Worm (Caenorhabditis elegans) whole organism, L3 larva: Measurements from ENCODE around the gene cwp-4.

Experiments
- R02D3.7 ChIP-seq: fragments of 150-350 bp; optimal IDR thresholded peaks from 2 replicates; lab custom pipeline; 2014; ENCODE audit warnings: missing biosample characterization, missing genetic modification characterization
- ZK546.5 ChIP-seq: sonication (generic microtip); optimal IDR thresholded peaks from 2 replicates; lab custom pipeline; 2017; ENCODE audit warnings: missing biosample characterization, missing genetic modification characterization
- aly-2 ChIP-seq: fragments of 150-350 bp; optimal IDR thresholded peaks from 2 replicates; lab custom pipeline; 2014; ENCODE audit warnings: missing biosample characterization, missing genetic modification characterization
- ama-1 ChIP-seq: fragments of 150-350 bp; optimal IDR thresholded peaks from 2 replicates; lab custom pipeline; 2018
- ceh-16 ChIP-seq: sonication (generic microtip); optimal IDR thresholded peaks from 2 replicates; lab custom pipeline; 2017; ENCODE audit warnings: missing biosample characterization, missing genetic modification characterization
- ceh-28 ChIP-seq: fragments of 150-350 bp; optimal IDR thresholded peaks from 2 replicates; lab custom pipeline; 2014; ENCODE audit warnings: missing biosample characterization, missing genetic modification reagents, missing genetic modification characterization
- ceh-82 ChIP-seq: fragments of 150-350 bp; optimal IDR thresholded peaks from 2 replicates; lab custom pipeline; 2014; ENCODE audit warnings: missing biosample characterization, missing genetic modification characterization
- ceh-9 ChIP-seq: sonication (generic microtip); optimal IDR thresholded peaks from 2 replicates; lab custom pipeline; 2018; ENCODE audit warnings: missing biosample characterization, missing genetic modification characterization
- daf-12 ChIP-seq: fragments of 150-350 bp; optimal IDR thresholded peaks from 2 replicates; lab custom pipeline; 2014; ENCODE audit warnings: missing biosample characterization, missing genetic modification reagents, missing genetic modification characterization
- egl-27 ChIP-seq: sonication (generic microtip); optimal IDR thresholded peaks from 4 replicates; lab custom pipeline; 2017; ENCODE audit warnings: missing biosample characterization, missing genetic modification reagents, missing genetic modification characterization
- elt-1 ChIP-seq: fragments of 150-350 bp; optimal IDR thresholded peaks from 2 replicates; lab custom pipeline; 2014; ENCODE audit warnings: missing biosample characterization, missing genetic modification characterization
- elt-2 ChIP-seq: sonication (generic microtip); optimal IDR thresholded peaks from 2 replicates; lab custom pipeline; 2016; ENCODE audit warnings: missing genetic modification reagents, mild to moderate bottlenecking, missing genetic modification characterization, missing compliant biosample characterization
- elt-3 ChIP-seq, 3 experiments: fragments of 150-350 bp in 1 of 3; sonication (generic microtip) in 2 of 3; optimal IDR thresholded peaks; 2 replicates in 2 of 3; 4 replicates in 1 of 3; lab custom pipeline; 2014 to 2017; ENCODE audit warnings: missing biosample characterization in 3 of 3, missing genetic modification characterization in 3 of 3
- eor-1 ChIP-seq, 2 experiments: fragments of 150-350 bp; optimal IDR thresholded peaks; 2 replicates each; lab custom pipeline; 2014 to 2018; ENCODE audit warnings: missing biosample characterization in 2 of 2, missing genetic modification characterization in 2 of 2
- fkh-10 ChIP-seq: sonication (generic microtip); optimal IDR thresholded peaks from 2 replicates; lab custom pipeline; 2017; ENCODE audit warnings: missing biosample characterization, missing genetic modification reagents, missing genetic modification characterization
- fkh-2 ChIP-seq: fragments of 150-350 bp; optimal IDR thresholded peaks from 2 replicates; lab custom pipeline; 2014; ENCODE audit warnings: missing biosample characterization, missing genetic modification reagents, missing genetic modification characterization
- fos-1 ChIP-seq: fragments of 150-350 bp; optimal IDR thresholded peaks from 2 replicates; lab custom pipeline; 2014; ENCODE audit warnings: missing biosample characterization, missing genetic modification characterization
- hmg-11 ChIP-seq: sonication (generic microtip); optimal IDR thresholded peaks from 2 replicates; lab custom pipeline; 2016; ENCODE audit warnings: missing genetic modification characterization, missing compliant biosample characterization
- jun-1 ChIP-seq: fragments of 150-350 bp; optimal IDR thresholded peaks from 2 replicates; lab custom pipeline; 2014; ENCODE audit warnings: missing biosample characterization, missing genetic modification reagents, missing genetic modification characterization
- lin-15B ChIP-seq: fragments of 150-350 bp; optimal IDR thresholded peaks from 2 replicates; lab custom pipeline; 2014; ENCODE audit warnings: missing biosample characterization, missing genetic modification characterization
- lin-39 ChIP-seq: fragments of 150-350 bp; optimal IDR thresholded peaks from 2 replicates; lab custom pipeline; 2018; ENCODE audit warnings: missing biosample characterization, missing genetic modification reagents, missing genetic modification characterization
- lsy-12 ChIP-seq: sonication (generic microtip); optimal IDR thresholded peaks from 2 replicates; lab custom pipeline; 2016; ENCODE audit warnings: mild to moderate bottlenecking, missing genetic modification characterization, missing compliant biosample characterization
- mdl-1 ChIP-seq: fragments of 150-350 bp; optimal IDR thresholded peaks from 2 replicates; lab custom pipeline; 2014; ENCODE audit warnings: missing biosample characterization, missing genetic modification characterization
- mml-1 ChIP-seq: fragments of 150-350 bp; sonication (generic microtip); optimal IDR thresholded peaks from 3 replicates; lab custom pipeline; 2014; ENCODE audit warnings: missing biosample characterization, missing genetic modification characterization
- nfya-1 ChIP-seq: sonication (generic microtip); optimal IDR thresholded peaks from 2 replicates; lab custom pipeline; 2017; ENCODE audit warnings: missing genetic modification characterization, mild to moderate bottlenecking, missing compliant biosample characterization, antibody characterized with exemption, moderate library complexity; ENCODE audit not compliant: insufficient read depth
- nhr-11 ChIP-seq: fragments of 150-350 bp; optimal IDR thresholded peaks from 2 replicates; lab custom pipeline; 2014; ENCODE audit warnings: missing biosample characterization, missing genetic modification characterization
- nhr-12 ChIP-seq: fragments of 150-350 bp; optimal IDR thresholded peaks from 2 replicates; lab custom pipeline; 2014; ENCODE audit warnings: missing biosample characterization, missing genetic modification characterization
- nhr-23 ChIP-seq: fragments of 150-350 bp; optimal IDR thresholded peaks from 2 replicates; lab custom pipeline; 2014; ENCODE audit warnings: missing biosample characterization, missing genetic modification reagents, missing genetic modification characterization
- nhr-237 ChIP-seq: fragments of 150-350 bp; optimal IDR thresholded peaks from 2 replicates; lab custom pipeline; 2014; ENCODE audit warnings: missing biosample characterization, missing genetic modification characterization
- nhr-25 ChIP-seq: sonication (generic microtip); optimal IDR thresholded peaks from 2 replicates; lab custom pipeline; 2017; ENCODE audit warnings: missing biosample characterization, missing genetic modification characterization
- nhr-28 ChIP-seq: fragments of 150-350 bp; optimal IDR thresholded peaks from 2 replicates; lab custom pipeline; 2014; ENCODE audit warnings: missing biosample characterization, missing genetic modification characterization
- nhr-43 ChIP-seq: sonication (generic microtip); optimal IDR thresholded peaks from 2 replicates; lab custom pipeline; 2016; ENCODE audit warnings: mild to moderate bottlenecking, missing genetic modification characterization, missing compliant biosample characterization; ENCODE audit not compliant: poor library complexity, severe bottlenecking
- nhr-67 ChIP-seq: fragments of 150-350 bp; optimal IDR thresholded peaks from 2 replicates; lab custom pipeline; 2014; ENCODE audit warnings: missing biosample characterization, missing genetic modification characterization
- nhr-76 ChIP-seq: fragments of 150-350 bp; sonication (generic microtip); optimal IDR thresholded peaks from 5 replicates; lab custom pipeline; 2014; ENCODE audit warnings: missing biosample characterization, missing genetic modification characterization
- nhr-77 ChIP-seq: fragments of 150-350 bp; optimal IDR thresholded peaks from 2 replicates; lab custom pipeline; 2014; ENCODE audit warnings: missing biosample characterization, missing genetic modification characterization
- pha-4 ChIP-seq: fragments of 150-350 bp; optimal IDR thresholded peaks from 2 replicates; lab custom pipeline; 2014; ENCODE audit warnings: missing biosample characterization, missing genetic modification reagents, missing genetic modification characterization
- pqm-1 ChIP-seq: fragments of 150-350 bp; optimal IDR thresholded peaks from 2 replicates; lab custom pipeline; 2017; ENCODE audit warnings: missing biosample characterization, missing genetic modification characterization, inconsistent platforms
- sea-2 ChIP-seq: fragments of 150-350 bp; sonication (generic microtip); optimal IDR thresholded peaks from 4 replicates; lab custom pipeline; 2014; ENCODE audit warnings: missing biosample characterization, missing genetic modification reagents, missing genetic modification characterization
- skn-1 ChIP-seq: fragments of 150-350 bp; optimal IDR thresholded peaks from 2 replicates; lab custom pipeline; 2014; ENCODE audit warnings: missing biosample characterization, missing genetic modification characterization
- snpc-4 ChIP-seq: fragments of 150-350 bp; optimal IDR thresholded peaks from 2 replicates; lab custom pipeline; 2014; ENCODE audit warnings: missing biosample characterization, missing genetic modification characterization
- unc-39 ChIP-seq: sonication (generic microtip); optimal IDR thresholded peaks from 4 replicates; lab custom pipeline; 2017; ENCODE audit warnings: missing biosample characterization, missing genetic modification characterization
- unc-62 ChIP-seq: fragments of 150-350 bp; sonication (generic microtip); optimal IDR thresholded peaks from 4 replicates; lab custom pipeline; 2014; ENCODE audit warnings: missing biosample characterization, missing genetic modification reagents, missing genetic modification characterization
- zag-1 ChIP-seq: fragments of 150-350 bp; optimal IDR thresholded peaks from 2 replicates; lab custom pipeline; 2014; ENCODE audit warnings: missing biosample characterization, missing genetic modification characterization
- ztf-4 ChIP-seq: fragments of 150-350 bp; optimal IDR thresholded peaks from 2 replicates; lab custom pipeline; 2014; ENCODE audit warnings: missing biosample characterization, missing genetic modification characterization

The cwp-4 gene

DNA sequence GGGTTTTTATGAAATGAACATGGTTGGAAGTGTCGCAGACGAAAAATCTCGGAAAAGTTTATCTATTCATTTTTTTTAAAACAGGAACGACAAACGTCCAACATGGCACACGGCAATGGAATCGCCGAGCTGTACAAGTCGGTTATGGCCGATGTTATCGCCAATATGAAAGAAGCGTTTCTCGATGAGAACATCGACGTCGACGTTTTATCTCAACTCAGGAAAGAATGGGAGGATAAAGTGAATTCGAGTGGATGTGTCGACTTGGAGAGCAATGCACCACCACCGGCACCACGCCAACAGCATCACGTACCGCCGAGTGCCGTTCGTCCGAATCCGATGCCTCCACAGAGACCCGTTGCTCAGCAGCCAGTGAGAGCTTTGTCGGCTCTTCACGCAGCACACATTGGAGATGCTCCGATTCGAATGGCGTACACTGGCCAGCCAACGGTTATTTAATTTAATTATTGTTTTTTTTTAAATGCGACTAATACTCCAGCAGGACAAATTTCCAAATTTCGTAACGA lies 3.3 kb upstream of the cwp-4 start:
- TF ChIP-seq ceh-16 (tag; lab: Kevin White, UChicago), result no peak
- TF ChIP-seq lin-39 (tag; lab: Kevin White, UChicago), result no peak
- TF ChIP-seq snpc-4 (tag; lab: Kevin White, UChicago), result no peak
- TF ChIP-seq zag-1 (tag; lab: Kevin White, UChicago), result no peak
- TF ChIP-seq mml-1 (tag; lab: Kevin White, UChicago), result no peak
- TF ChIP-seq daf-12 (tag; lab: Kevin White, UChicago), result no peak
- TF ChIP-seq ZK546.5 (tag; lab: Kevin White, UChicago), result no peak
- TF ChIP-seq fkh-10, result no peak
- TF ChIP-seq R02D3.7 (tag; lab: Kevin White, UChicago), result no peak
- TF ChIP-seq pha-4 (tag; lab: Kevin White, UChicago), result no peak
- TF ChIP-seq lsy-12 (tag; lab: Kevin White, UChicago), result no peak
- TF ChIP-seq nhr-76 (tag; lab: Kevin White, UChicago), result no peak
- TF ChIP-seq elt-2 (tag; lab: Kevin White, UChicago), result no peak
- no peak for TF ChIP-seq nhr-28 (tag; lab: Kevin White, UChicago)
- TF ChIP-seq elt-3 (tag; optimal IDR thresholded peaks at IDR 0.05; lab: Kevin White, UChicago), result no peak
- TF ChIP-seq nhr-67 (tag; lab: Kevin White, UChicago), result no peak

DNA sequence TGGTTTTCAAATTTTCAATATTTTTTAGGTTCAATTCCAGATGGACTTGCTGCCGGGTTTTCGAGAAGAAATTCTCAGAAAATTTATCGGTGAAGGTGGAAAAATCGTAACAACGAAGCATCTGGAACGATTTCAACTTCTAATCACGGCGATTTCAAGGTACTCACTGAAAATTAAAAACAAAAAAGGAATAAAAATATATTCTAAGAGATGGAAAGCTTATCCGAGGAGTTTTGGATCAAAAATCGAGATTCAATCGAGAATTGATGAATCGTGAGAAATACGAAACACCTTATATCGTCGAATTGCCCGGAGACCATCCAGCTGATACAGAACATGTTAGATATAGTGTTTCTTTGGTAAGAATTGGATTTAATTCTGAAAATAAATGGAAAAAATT lies 1.2 kb upstream of the cwp-4 start, which contains the start of gene K11D12.12:
K11D12.12 (plus strand) TSS at position 29 of the 400 bp plus-strand sequence.
- no peak for TF ChIP-seq jun-1 (tag; lab: Kevin White, UChicago)
- no peak for TF ChIP-seq ceh-9 (tag; lab: Kevin White, UChicago)
- no peak for TF ChIP-seq snpc-4 (tag; lab: Kevin White, UChicago)
- TF ChIP-seq fkh-10, result no peak
- TF ChIP-seq unc-62 (GFP tag; lab: Kevin White, UChicago), result no peak
- no peak for TF ChIP-seq nfya-1
- no peak for TF ChIP-seq hmg-11 (tag; lab: Kevin White, UChicago)
- TF ChIP-seq nhr-76 (tag; lab: Kevin White, UChicago), result no peak
- TF ChIP-seq sea-2, result no peak
- TF ChIP-seq egl-27 (tag; lab: Kevin White, UChicago), result no peak
- no peak for TF ChIP-seq aly-2 (tag; lab: Kevin White, UChicago)
- no peak for TF ChIP-seq eor-1 (tag; optimal IDR thresholded peaks at IDR 0.05; lab: Kevin White, UChicago)
- no peak for TF ChIP-seq elt-3 (tag; optimal IDR thresholded peaks at IDR 0.05; lab: Kevin White, UChicago)
- TF ChIP-seq nhr-12, result no peak

ce11 chrV:5064761-5065421 lies 11.5 kb downstream of the cwp-4 start, which contains the start of gene mlk-1:
Gene mlk-1 (minus strand): TSS chrV:5064811.
- no peak for TF ChIP-seq ceh-82 (tag; lab: Kevin White, UChicago)
- TF ChIP-seq nhr-67 (tag; lab: Kevin White, UChicago), result no peak
- peak; percentile 89 for TF ChIP-seq fkh-10
- peak; percentile 48 for TF ChIP-seq nhr-23
- TF ChIP-seq ceh-28 (tag; lab: Kevin White, UChicago), result peak; percentile 37
- TF ChIP-seq nhr-237 (tag; lab: Kevin White, UChicago), result no peak
- TF ChIP-seq egl-27 (tag; lab: Kevin White, UChicago), result peak; percentile 83
- peak; percentile 25 for TF ChIP-seq snpc-4 (tag; lab: Kevin White, UChicago)
- TF ChIP-seq pha-4 (tag; lab: Kevin White, UChicago), result peak; percentile 69
- TF ChIP-seq ztf-4 (tag; lab: Kevin White, UChicago), result no peak
- no peak for TF ChIP-seq ceh-9 (tag; lab: Kevin White, UChicago)
- TF ChIP-seq elt-2 (tag; lab: Kevin White, UChicago), result peak; percentile 54
- peak; percentile 5 for TF ChIP-seq lsy-12 (tag; lab: Kevin White, UChicago)
- peak; percentile 16 for TF ChIP-seq pqm-1 (tag; lab: Kevin White, UChicago)
- TF ChIP-seq nhr-25 (tag; lab: Kevin White, UChicago), result peak; percentile 39
- no peak for TF ChIP-seq elt-1
- TF ChIP-seq skn-1 (tag; lab: Kevin White, UChicago), result no peak
- TF ChIP-seq nhr-77, result no peak
- TF ChIP-seq fos-1 (tag; lab: Kevin White, UChicago), result no peak
- peak; percentile 68 for TF ChIP-seq lin-39 (tag; lab: Kevin White, UChicago)
- no peak for TF ChIP-seq unc-62 (GFP tag; lab: Kevin White, UChicago)
- peak; percentile 36 for TF ChIP-seq nhr-43 (tag; lab: Kevin White, UChicago)
- TF ChIP-seq nfya-1, result peak; percentile 76
- TF ChIP-seq nhr-11 (tag; lab: Kevin White, UChicago), result peak; percentile 66
- TF ChIP-seq sea-2, result no peak
- TF ChIP-seq unc-39 (tag; lab: Kevin White, UChicago), result no peak
- no peak for TF ChIP-seq nhr-76 (tag; lab: Kevin White, UChicago)
- TF ChIP-seq jun-1 (tag; lab: Kevin White, UChicago), result peak; percentile 38
- no peak for TF ChIP-seq fkh-2 (tag; lab: Kevin White, UChicago)
- TF ChIP-seq nhr-12, result no peak
- peak; percentile 26 for TF ChIP-seq ama-1
- TF ChIP-seq aly-2 (tag; lab: Kevin White, UChicago), result no peak
- peak; percentile 44 for TF ChIP-seq lin-15B (tag; lab: Kevin White, UChicago)
- TF ChIP-seq hmg-11 (tag; lab: Kevin White, UChicago), result peak; percentile 89
- peak; percentile 30 for TF ChIP-seq mdl-1 (tag; lab: Kevin White, UChicago)
- TF ChIP-seq eor-1 (tag; optimal IDR thresholded peaks at IDR 0.05; lab: Kevin White, UChicago), result no peak
- TF ChIP-seq zag-1 (tag; lab: Kevin White, UChicago), result no peak
